Fruit fly (Drosophila melanogaster): ENCODE results near the gene CG4669.

- TF ChIP-seq OdsH (GFP tag; optimal IDR thresholded peaks at IDR 0.05) (peak; percentile 72), Hnf4 (GFP tag; optimal IDR thresholded peaks at IDR 0.05) (peak; percentile 11), Dfd (GFP tag; optimal IDR thresholded peaks at IDR 0.05) (no peak), Abd-B (GFP tag; optimal IDR thresholded peaks at IDR 0.05) (no peak), Rel (GFP tag; optimal IDR thresholded peaks at IDR 0.05) (no peak), Rel (tag; optimal IDR thresholded peaks at IDR 0.05) (no peak), usp (GFP tag; optimal IDR thresholded peaks at IDR 0.05) (no peak), Hr78 (GFP tag; optimal IDR thresholded peaks at IDR 0.05) (no peak), brk (GFP tag; optimal IDR thresholded peaks at IDR 0.05) (no peak), pan (optimal IDR thresholded peaks at IDR 0.05) (no peak), Jra (GFP tag; optimal IDR thresholded peaks at IDR 0.05) (no peak), HLH106 (tag; optimal IDR thresholded peaks at IDR 0.05) (peak; percentile 70)
Observed at dm6 chr3L:5248863-5249262, 14.6 kb downstream of the CG4669 start.

Measured in whole organism, wandering third instar larva.